Worm (Caenorhabditis elegans) whole organism, early embryonic: ENCODE data around the gene aex-4.

Experiments
- B0310.2 ChIP-seq: sonication (generic microtip); optimal IDR thresholded peaks from 2 replicates; lab custom pipeline; 2016; ENCODE audit warnings: mild to moderate bottlenecking, missing genetic modification characterization, missing compliant biosample characterization
- F13C5.2 ChIP-seq: sonication (generic microtip); optimal IDR thresholded peaks from 2 replicates; lab custom pipeline; 2017; ENCODE audit warnings: mild to moderate bottlenecking, missing genetic modification characterization, inconsistent platforms, missing compliant biosample characterization
- aly-1 ChIP-seq: sonication (generic microtip); optimal IDR thresholded peaks from 2 replicates; lab custom pipeline; 2016; ENCODE audit warnings: missing genetic modification characterization, missing compliant biosample characterization
- ama-1 ChIP-seq: fragments of 150-350 bp; optimal IDR thresholded peaks from 2 replicates; lab custom pipeline; 2014
- ceh-13 ChIP-seq: fragments of 200-800 bp; sonication (Bioruptor generic); optimal IDR thresholded peaks from 2 replicates; lab custom pipeline; 2018; ENCODE audit warnings: mild to moderate bottlenecking, missing genetic modification characterization, missing compliant biosample characterization
- ceh-36 ChIP-seq: sonication (generic microtip); optimal IDR thresholded peaks from 2 replicates; lab custom pipeline; 2016; ENCODE audit warnings: missing genetic modification characterization, inconsistent platforms, missing compliant biosample characterization
- ets-7 ChIP-seq: sonication (generic microtip); optimal IDR thresholded peaks from 2 replicates; lab custom pipeline; 2016; ENCODE audit warnings: missing genotype, missing genetic modification characterization, missing compliant biosample characterization
- flt-1 ChIP-seq: fragments of 200-800 bp; sonication (Bioruptor generic); IDR thresholded peaks from 2 replicates; pipeline ENCODE4 v1.3.6; 2022; ENCODE audit warnings: missing genetic modification characterization, missing compliant biosample characterization
- hmbx-1 ChIP-seq: sonication (generic microtip); optimal IDR thresholded peaks from 2 replicates; lab custom pipeline; 2016; ENCODE audit warnings: mild to moderate bottlenecking, missing genetic modification characterization, missing compliant biosample characterization
- hmg-4 ChIP-seq: fragments of 200-800 bp; sonication (Bioruptor generic); optimal IDR thresholded peaks from 2 replicates; lab custom pipeline; 2018; ENCODE audit warnings: mild to moderate bottlenecking, missing genetic modification characterization, missing compliant biosample characterization
- hnd-1 ChIP-seq: sonication (generic microtip); optimal IDR thresholded peaks from 2 replicates; lab custom pipeline; 2016; ENCODE audit warnings: missing genetic modification characterization, missing compliant biosample characterization
- pes-1 ChIP-seq: fragments of 200-800 bp; sonication (Bioruptor generic); IDR thresholded peaks from 2 replicates; pipeline ENCODE4 v1.3.6; 2022; ENCODE audit warnings: missing genetic modification reagents, missing genetic modification characterization, missing compliant biosample characterization
- scrt-1 ChIP-seq: fragments of 200-800 bp; sonication (Bioruptor generic); IDR thresholded peaks from 2 replicates; pipeline ENCODE4 v1.3.6; 2022; ENCODE audit warnings: missing genetic modification characterization, missing compliant biosample characterization
- sea-1 ChIP-seq: fragments of 200-800 bp; sonication (Bioruptor generic); conservative IDR thresholded peaks from 2 replicates; pipeline ENCODE4 v1.3.6; 2022; ENCODE audit warnings: missing genetic modification characterization, missing compliant biosample characterization
- tbx-11 ChIP-seq: fragments of 200-800 bp; sonication (Bioruptor generic); IDR thresholded peaks from 2 replicates; pipeline ENCODE4 v1.3.6; 2022; ENCODE audit warnings: missing genetic modification characterization, missing compliant biosample characterization
- tbx-37 ChIP-seq: fragments of 200-800 bp; sonication (Bioruptor generic); conservative IDR thresholded peaks from 2 replicates; pipeline ENCODE4 v1.3.6; 2022; ENCODE audit warnings: missing genetic modification reagents, missing genetic modification characterization, missing compliant biosample characterization
- tra-4 ChIP-seq: sonication (generic microtip); optimal IDR thresholded peaks from 2 replicates; lab custom pipeline; 2017; ENCODE audit warnings: missing genetic modification characterization, missing compliant biosample characterization

The aex-4 gene

ce11 chrX:3709747-3710146, 19.3 kb upstream of the aex-4 start:
- no peak for TF ChIP-seq aly-1
- TF ChIP-seq scrt-1 (GFP tag; lab: Robert Waterston, UW): no peak
- TF ChIP-seq ceh-36 (tag; lab: Kevin White, UChicago): no peak
- no peak for TF ChIP-seq ceh-13 (GFP tag; lab: Kevin White, UChicago)

- TF ChIP-seq ama-1 (no peak), hnd-1 (tag; lab: Kevin White, UChicago) (no peak), F13C5.2 (tag; lab: Kevin White, UChicago) (no peak), ets-7 (no peak), aly-1 (no peak), tbx-11 (GFP tag; lab: Robert Waterston, UW) (no peak), sea-1 (GFP tag; lab: Robert Waterston, UW) (no peak), hmg-4 (no peak), tbx-37 (GFP tag; lab: Robert Waterston, UW) (no peak), B0310.2 (tag; lab: Kevin White, UChicago) (no peak), ceh-36 (tag; lab: Kevin White, UChicago) (no peak), ceh-13 (GFP tag; lab: Kevin White, UChicago) (no peak), pes-1 (GFP tag; lab: Robert Waterston, UW) (no peak), scrt-1 (GFP tag; lab: Robert Waterston, UW) (no peak), hmbx-1 (tag; lab: Kevin White, UChicago) (no peak), tra-4 (tag; lab: Kevin White, UChicago) (no peak), flt-1 (GFP tag; lab: Robert Waterston, UW) (no peak)
These were observed 17.4 kb upstream of the aex-4 start for ce11 chrX:3711581-3712101.

DNA sequence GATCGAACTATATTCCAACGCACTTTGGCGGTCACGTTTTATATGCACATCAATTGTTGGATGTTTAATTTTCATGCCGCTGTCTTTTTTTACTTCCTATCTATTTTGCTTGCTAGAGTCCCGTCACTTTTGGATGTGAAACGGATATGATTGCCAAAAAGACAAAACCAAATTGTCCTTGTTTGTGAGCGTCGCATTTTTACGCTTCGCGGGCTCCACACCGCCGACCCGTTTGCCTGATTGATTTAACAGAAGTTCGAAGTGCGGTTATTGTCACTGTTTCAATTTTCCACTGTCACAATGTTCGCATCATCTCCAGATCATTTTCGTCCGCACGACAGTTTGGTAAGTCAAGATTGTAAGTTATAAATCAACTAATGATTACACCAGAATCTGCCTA, 14.3 kb upstream of the aex-4 start, which contains the start of gene C01C4.2:
C01C4.2 (plus strand) TSS at position 301 of the 400 bp plus-strand sequence.
- TF ChIP-seq pes-1 (GFP tag; lab: Robert Waterston, UW) (no peak), tbx-37 (GFP tag; lab: Robert Waterston, UW) (no peak), aly-1 (no peak), tbx-11 (GFP tag; lab: Robert Waterston, UW) (no peak)

- TF ChIP-seq pes-1 (GFP tag; lab: Robert Waterston, UW) (no peak), tbx-11 (GFP tag; lab: Robert Waterston, UW) (no peak), scrt-1 (GFP tag; lab: Robert Waterston, UW) (no peak), F13C5.2 (tag; lab: Kevin White, UChicago) (no peak), tra-4 (tag; lab: Kevin White, UChicago) (no peak), ceh-13 (GFP tag; lab: Kevin White, UChicago) (no peak), ceh-36 (tag; lab: Kevin White, UChicago) (no peak), hnd-1 (tag; lab: Kevin White, UChicago) (no peak), sea-1 (GFP tag; lab: Robert Waterston, UW) (no peak), aly-1 (no peak), hmbx-1 (tag; lab: Kevin White, UChicago) (no peak), hmg-4 (no peak), B0310.2 (tag; lab: Kevin White, UChicago) (no peak), tbx-37 (GFP tag; lab: Robert Waterston, UW) (no peak), ets-7 (no peak)
These were observed 13.2 kb upstream of the aex-4 start for ce11 chrX:3715835-3716234.

DNA sequence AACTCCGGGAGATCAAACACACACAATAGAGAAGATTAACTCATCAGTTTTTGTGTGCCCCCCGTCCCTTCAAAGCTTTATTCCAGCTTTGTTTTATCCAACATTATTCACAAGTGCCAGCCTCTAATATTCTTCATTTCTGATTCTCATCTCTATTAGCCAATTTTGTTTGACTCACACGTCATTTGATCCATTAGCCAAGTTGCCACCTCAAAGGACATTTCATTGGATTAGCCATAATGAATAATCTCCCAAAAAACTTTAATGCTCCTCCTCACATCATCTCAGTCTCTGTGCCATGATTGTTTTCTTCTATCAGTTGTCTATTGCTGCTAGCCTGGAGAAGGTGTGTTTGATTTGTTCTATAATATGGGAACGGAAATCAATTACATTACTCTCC, 3.6 kb upstream of the aex-4 start:
- TF ChIP-seq pes-1 (GFP tag; lab: Robert Waterston, UW): no peak
- TF ChIP-seq hnd-1 (tag; lab: Kevin White, UChicago): no peak
- no peak for TF ChIP-seq sea-1 (GFP tag; lab: Robert Waterston, UW)
- no peak for TF ChIP-seq flt-1 (GFP tag; lab: Robert Waterston, UW)
- no peak for TF ChIP-seq tra-4 (tag; lab: Kevin White, UChicago)
- no peak for TF ChIP-seq aly-1
- TF ChIP-seq F13C5.2 (tag; lab: Kevin White, UChicago): no peak
- no peak for TF ChIP-seq hmbx-1 (tag; lab: Kevin White, UChicago)
- TF ChIP-seq ama-1: no peak
- TF ChIP-seq ceh-36 (tag; lab: Kevin White, UChicago): no peak
- TF ChIP-seq scrt-1 (GFP tag; lab: Robert Waterston, UW): no peak
- no peak for TF ChIP-seq ceh-13 (GFP tag; lab: Kevin White, UChicago)
- no peak for TF ChIP-seq tbx-37 (GFP tag; lab: Robert Waterston, UW)
- TF ChIP-seq ets-7: no peak
- TF ChIP-seq tbx-11 (GFP tag; lab: Robert Waterston, UW): no peak
- TF ChIP-seq hmg-4: no peak
- TF ChIP-seq B0310.2 (tag; lab: Kevin White, UChicago): no peak

DNA sequence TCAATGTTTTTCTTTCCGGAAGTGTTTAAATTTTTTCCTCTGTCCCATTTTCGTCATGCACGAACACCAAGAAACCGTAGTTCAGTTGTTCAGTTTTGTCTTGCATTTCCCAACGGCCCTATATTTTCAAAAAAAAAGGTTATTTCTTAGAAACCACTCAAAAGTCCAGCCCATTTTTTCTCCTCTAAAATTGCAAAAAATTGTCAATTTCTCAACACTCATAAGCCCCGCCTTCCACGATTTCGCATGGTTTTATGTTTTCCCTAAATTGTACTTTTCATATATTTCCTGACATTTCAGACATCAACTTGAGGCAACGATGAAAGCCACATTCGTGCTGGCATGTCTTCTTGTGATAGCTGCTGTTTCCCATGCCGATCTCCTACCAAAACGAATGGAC, 1.8 kb upstream of the aex-4 start, which contains the start of gene nlp-1:
nlp-1 (plus strand) TSS at position 301 of the 400 bp plus-strand sequence.
- TF ChIP-seq B0310.2 (tag; lab: Kevin White, UChicago) (no peak), ets-7 (no peak), hmg-4 (no peak), ceh-13 (GFP tag; lab: Kevin White, UChicago) (no peak), F13C5.2 (tag; lab: Kevin White, UChicago) (no peak), hnd-1 (tag; lab: Kevin White, UChicago) (no peak), tbx-37 (GFP tag; lab: Robert Waterston, UW) (no peak), ceh-36 (tag; lab: Kevin White, UChicago) (no peak), tbx-11 (GFP tag; lab: Robert Waterston, UW) (no peak), ama-1 (no peak), sea-1 (GFP tag; lab: Robert Waterston, UW) (no peak), aly-1 (no peak), tra-4 (tag; lab: Kevin White, UChicago) (no peak), scrt-1 (GFP tag; lab: Robert Waterston, UW) (no peak)

DNA sequence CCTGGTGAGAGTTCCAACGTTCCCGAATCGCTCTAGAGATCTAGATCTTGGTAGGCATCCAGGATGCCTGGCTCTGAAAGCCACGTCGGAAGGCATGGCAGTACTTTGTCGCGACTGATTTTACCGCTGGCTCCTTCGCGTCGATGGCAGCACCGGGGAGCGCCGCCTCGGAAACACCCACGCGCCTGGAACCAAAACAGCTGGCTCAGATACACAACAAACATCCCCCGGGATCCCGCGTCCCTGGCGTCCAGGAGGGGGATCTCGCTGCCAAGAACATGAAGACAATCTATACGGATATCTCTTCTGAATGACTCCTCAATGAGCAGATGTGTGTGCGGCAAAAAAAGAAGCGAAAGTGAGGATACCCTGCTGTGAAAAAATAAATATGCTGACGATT, 4.2 kb downstream of the aex-4 start:
- TF ChIP-seq tbx-37 (GFP tag; lab: Robert Waterston, UW): no peak
- TF ChIP-seq F13C5.2 (tag; lab: Kevin White, UChicago): no peak
- no peak for TF ChIP-seq tra-4 (tag; lab: Kevin White, UChicago)
